Worm (Caenorhabditis elegans) whole organism, midembryonic: Measurements from ENCODE around the gene ZK1010.12.

Experiments used
- cog-1 ChIP-seq: sonication (generic microtip); optimal IDR thresholded peaks from 2 replicates; lab custom pipeline; 2016; ENCODE audit warnings: missing genetic modification characterization, missing compliant biosample characterization
- flt-1 ChIP-seq: fragments of 200-800 bp; sonication (Bioruptor generic); IDR thresholded peaks from 2 replicates; pipeline ENCODE4 v1.3.6; 2022; ENCODE audit warnings: missing genetic modification characterization, missing compliant biosample characterization
- klf-2 ChIP-seq: fragments of 200-800 bp; sonication (Bioruptor generic); conservative IDR thresholded peaks from 2 replicates; pipeline ENCODE4 v1.3.6; 2022; ENCODE audit warnings: missing genetic modification reagents, missing genetic modification characterization, missing compliant biosample characterization
- med-1 ChIP-seq: sonication (generic microtip); optimal IDR thresholded peaks from 2 replicates; lab custom pipeline; 2017; ENCODE audit warnings: missing genetic modification characterization, mild to moderate bottlenecking, missing compliant biosample characterization, antibody characterized with exemption, missing genetic modification reagents; ENCODE audit not compliant: insufficient read depth
- ref-1 ChIP-seq: fragments of 200-800 bp; sonication (Bioruptor generic); conservative IDR thresholded peaks from 2 replicates; pipeline ENCODE4 v1.3.6; 2022; ENCODE audit warnings: missing genetic modification reagents, missing genetic modification characterization, missing compliant biosample characterization
- tab-1 ChIP-seq: fragments of 200-800 bp; sonication (Bioruptor generic); IDR thresholded peaks from 2 replicates; pipeline ENCODE4 v1.3.6; 2022; ENCODE audit warnings: missing genetic modification characterization, missing compliant biosample characterization
- ztf-23 ChIP-seq: fragments of 200-800 bp; sonication (Bioruptor generic); IDR thresholded peaks from 2 replicates; pipeline ENCODE4 v1.3.6; 2022; ENCODE audit warnings: missing genetic modification reagents, missing genetic modification characterization, missing compliant biosample characterization
- ztf-29 ChIP-seq: fragments of 200-800 bp; sonication (Bioruptor generic); IDR thresholded peaks from 2 replicates; pipeline ENCODE4 v1.3.6; 2022; ENCODE audit warnings: missing genetic modification reagents, missing genetic modification characterization, missing compliant biosample characterization

ce11 chrIII:12967437-12968043 is 23.6 kb upstream of the ZK1010.12 start:
- TF ChIP-seq tab-1 (GFP tag; lab: Robert Waterston, UW) = no peak
- no peak for TF ChIP-seq flt-1 (GFP tag; lab: Robert Waterston, UW)
- no peak for TF ChIP-seq ztf-23 (GFP tag; lab: Robert Waterston, UW)
- no peak for TF ChIP-seq klf-2 (GFP tag; lab: Robert Waterston, UW)
- no peak for TF ChIP-seq ref-1 (GFP tag; lab: Robert Waterston, UW)
- no peak for TF ChIP-seq med-1 (GFP tag; lab: Kevin White, UChicago)
- no peak for TF ChIP-seq cog-1 (tag; lab: Kevin White, UChicago)
- TF ChIP-seq ztf-29 (GFP tag; lab: Robert Waterston, UW) = no peak
